Fruit fly (Drosophila melanogaster) whole organism, embryonic: ENCODE results near the gene Tpr2.
A peak's percentile ranks its signal among the peaks of the same experiment; 100 is the strongest.

Experiments
- Antp ChIP-seq: fragments of 200-800 bp; sonication (Bioruptor generic); optimal IDR thresholded peaks from 3 replicates; lab custom pipeline; 2016; ENCODE audit warnings: missing biosample characterization, missing genetic modification characterization
- CG12744 ChIP-seq: fragments of 200-800 bp; sonication (Bioruptor generic); optimal IDR thresholded peaks from 2 replicates; lab custom pipeline; 2016; ENCODE audit warnings: missing biosample characterization, missing genetic modification characterization
- CG12769 ChIP-seq: fragments of 200-800 bp; sonication (Bioruptor generic); optimal IDR thresholded peaks from 2 replicates; lab custom pipeline; 2019; ENCODE audit warnings: missing biosample characterization, mild to moderate bottlenecking, missing genetic modification characterization, moderate library complexity
- CG13894 ChIP-seq: fragments of 200-800 bp; sonication (Bioruptor generic); optimal IDR thresholded peaks from 3 replicates; lab custom pipeline; 2018; ENCODE audit warnings: missing biosample characterization, mild to moderate bottlenecking, missing genetic modification characterization, moderate library complexity
- CG14965 ChIP-seq: fragments of 200-800 bp; sonication (Bioruptor generic); optimal IDR thresholded peaks from 2 replicates; lab custom pipeline; 2016; ENCODE audit warnings: missing biosample characterization, missing genetic modification characterization, borderline replicate concordance
- CG1603 ChIP-seq: fragments of 200-800 bp; sonication (Bioruptor generic); optimal IDR thresholded peaks from 2 replicates; lab custom pipeline; 2019; ENCODE audit warnings: missing biosample characterization, mild to moderate bottlenecking, missing genetic modification characterization, moderate library complexity
- CG17802 ChIP-seq: fragments of 200-800 bp; sonication (Bioruptor generic); optimal IDR thresholded peaks from 2 replicates; lab custom pipeline; 2018; ENCODE audit warnings: missing biosample characterization, mild to moderate bottlenecking, missing genetic modification characterization, moderate library complexity
- CG17829 ChIP-seq: fragments of 200-800 bp; optimal IDR thresholded peaks from 2 replicates; lab custom pipeline; 2019; ENCODE audit warnings: missing biosample characterization, mild to moderate bottlenecking, missing genetic modification characterization, moderate library complexity
- CG18619 ChIP-seq: fragments of 200-800 bp; sonication (Bioruptor generic); optimal IDR thresholded peaks from 3 replicates; lab custom pipeline; 2017; ENCODE audit warnings: missing biosample characterization, mild to moderate bottlenecking, missing genetic modification characterization
- CG18764 ChIP-seq: fragments of 200-800 bp; sonication (Bioruptor generic); optimal IDR thresholded peaks from 3 replicates; lab custom pipeline; 2016; ENCODE audit warnings: missing biosample characterization, missing genetic modification characterization
- CG3065 ChIP-seq: fragments of 200-800 bp; sonication (Bioruptor generic); optimal IDR thresholded peaks from 2 replicates; lab custom pipeline; 2016; ENCODE audit warnings: missing biosample characterization, missing genetic modification characterization
- CG31365 ChIP-seq: fragments of 200-800 bp; sonication (Bioruptor generic); optimal IDR thresholded peaks from 2 replicates; lab custom pipeline; 2018; ENCODE audit warnings: missing biosample characterization, mild to moderate bottlenecking, missing genetic modification characterization
- CG31441 ChIP-seq: fragments of 200-800 bp; sonication (Bioruptor generic); IDR thresholded peaks from 2 replicates; pipeline ENCODE4 v1.3.6; 2022; ENCODE audit warnings: missing biosample characterization, missing genetic modification characterization
- CG6689 ChIP-seq: fragments of 200-800 bp; sonication (Bioruptor generic); IDR thresholded peaks from 2 replicates; pipeline ENCODE4 v1.3.6; 2022; ENCODE audit warnings: missing biosample characterization, missing genetic modification characterization
- CG7556 ChIP-seq: fragments of 200-800 bp; sonication (Bioruptor generic); optimal IDR thresholded peaks from 2 replicates; lab custom pipeline; 2017; ENCODE audit warnings: missing biosample characterization, mild to moderate bottlenecking, missing genetic modification characterization
- CG9797 ChIP-seq: fragments of 200-800 bp; sonication (Bioruptor generic); optimal IDR thresholded peaks from 3 replicates; lab custom pipeline; 2018; ENCODE audit warnings: missing biosample characterization, mild to moderate bottlenecking, missing genetic modification characterization
- Deaf1 ChIP-seq: fragments of 200-800 bp; optimal IDR thresholded peaks from 3 replicates; lab custom pipeline; 2019; ENCODE audit warnings: missing biosample characterization, mild to moderate bottlenecking, missing genetic modification characterization, moderate library complexity
- Dfd ChIP-seq, 2 experiments: fragments of >200 bp; optimal IDR thresholded peaks; 2 replicates each; lab custom pipeline; 2017; ENCODE audit warnings: missing biosample characterization in 2 of 2, missing genetic modification characterization in 2 of 2
- ERR ChIP-seq: fragments of 200-800 bp; sonication (Bioruptor generic); optimal IDR thresholded peaks from 2 replicates; lab custom pipeline; 2016; ENCODE audit warnings: missing biosample characterization, missing genetic modification characterization
- Fer1 ChIP-seq: fragments of 200-800 bp; sonication (Bioruptor generic); optimal IDR thresholded peaks from 2 replicates; lab custom pipeline; 2017; ENCODE audit warnings: missing biosample characterization, mild to moderate bottlenecking, missing genetic modification characterization
- Fer2 ChIP-seq: fragments of 200-800 bp; sonication (Bioruptor generic); optimal IDR thresholded peaks from 2 replicates; lab custom pipeline; 2018; ENCODE audit warnings: missing biosample characterization, mild to moderate bottlenecking, missing genetic modification characterization, moderate library complexity
- HLH4C ChIP-seq: fragments of 200-800 bp; sonication (Bioruptor generic); IDR thresholded peaks from 3 replicates; pipeline ENCODE4 v1.3.6; 2022; ENCODE audit warnings: missing biosample characterization, missing genetic modification characterization; ENCODE audit not compliant: partially characterized antibody
- Hr3 ChIP-seq: fragments of 200-800 bp; sonication (Bioruptor generic); optimal IDR thresholded peaks from 3 replicates; lab custom pipeline; 2016; ENCODE audit warnings: missing biosample characterization, missing genetic modification characterization
- Hsf ChIP-seq: fragments of 200-800 bp; sonication (Bioruptor generic); optimal IDR thresholded peaks from 3 replicates; lab custom pipeline; 2016; ENCODE audit warnings: missing biosample characterization, missing genetic modification characterization
- Mes4 ChIP-seq: fragments of 200-800 bp; sonication (Bioruptor generic); optimal IDR thresholded peaks from 2 replicates; lab custom pipeline; 2016; ENCODE audit warnings: missing biosample characterization, missing genetic modification characterization
- NC2α ChIP-seq: fragments of 200-800 bp; sonication (Bioruptor generic); optimal IDR thresholded peaks from 2 replicates; lab custom pipeline; 2016; ENCODE audit warnings: missing biosample characterization, missing genetic modification characterization
- Nf-YC ChIP-seq: fragments of 200-800 bp; optimal IDR thresholded peaks from 3 replicates; lab custom pipeline; 2019; ENCODE audit warnings: missing biosample characterization, mild to moderate bottlenecking, missing genetic modification characterization, moderate library complexity
- bab2 ChIP-seq: fragments of 200-800 bp; sonication (Bioruptor generic); optimal IDR thresholded peaks from 2 replicates; lab custom pipeline; 2016; ENCODE audit warnings: missing biosample characterization, missing genetic modification characterization
- btn ChIP-seq: fragments of 200-800 bp; sonication (Bioruptor generic); optimal IDR thresholded peaks from 2 replicates; lab custom pipeline; 2016; ENCODE audit warnings: missing biosample characterization, missing genetic modification characterization
- chm ChIP-seq: fragments of 200-800 bp; sonication (Bioruptor generic); IDR thresholded peaks from 2 replicates; pipeline ENCODE4 v1.3.6; 2022; ENCODE audit warnings: missing biosample characterization, missing genetic modification characterization
- crp ChIP-seq, 2 experiments: fragments of 200-800 bp; sonication (Bioruptor generic); optimal IDR thresholded peaks; 2 replicates in 1 of 2; 3 replicates in 1 of 2; lab custom pipeline; 2017; ENCODE audit warnings: missing biosample characterization in 2 of 2, missing genetic modification characterization in 2 of 2, mild to moderate bottlenecking in 1 of 2, moderate library complexity in 1 of 2
- da ChIP-seq: fragments of 200-800 bp; sonication (Bioruptor generic); optimal IDR thresholded peaks from 2 replicates; lab custom pipeline; 2016; ENCODE audit warnings: missing biosample characterization, missing genetic modification characterization
- danr ChIP-seq: fragments of 200-800 bp; sonication (Bioruptor generic); IDR thresholded peaks from 2 replicates; pipeline ENCODE4 v1.3.6; 2022; ENCODE audit warnings: missing biosample characterization, missing genetic modification characterization
- dmrt99B ChIP-seq: fragments of 200-800 bp; sonication (Bioruptor generic); optimal IDR thresholded peaks from 2 replicates; lab custom pipeline; 2018; ENCODE audit warnings: missing biosample characterization, mild to moderate bottlenecking, missing genetic modification characterization, moderate library complexity
- fd3F ChIP-seq: fragments of 200-800 bp; sonication (Bioruptor generic); optimal IDR thresholded peaks from 2 replicates; lab custom pipeline; 2018; ENCODE audit warnings: missing biosample characterization, mild to moderate bottlenecking, missing genetic modification characterization, moderate library complexity
- gsb ChIP-seq: fragments of 200-800 bp; sonication (Bioruptor generic); IDR thresholded peaks from 2 replicates; pipeline ENCODE4 v1.3.6; 2022; ENCODE audit warnings: missing biosample characterization, missing genetic modification characterization
- otp ChIP-seq: fragments of 200-800 bp; sonication (Bioruptor generic); IDR thresholded peaks from 3 replicates; pipeline ENCODE4, ENCODE4 v1.3.6; 2022; ENCODE audit warnings: missing biosample characterization, missing genetic modification characterization
- pan ChIP-seq, 4 experiments: fragments of >200 bp in 3 of 4; fragments of 200-800 bp in 1 of 4; sonication (Bioruptor generic) in 1 of 4; optimal IDR thresholded peaks in 3 of 4; IDR thresholded peaks in 1 of 4; 2 replicates each; pipeline versions ENCODE4 v1.3.6 to Lab custom; 2017 to 2022; ENCODE audit warnings: missing biosample characterization in 2 of 4, missing genetic modification characterization in 2 of 4, mixed read lengths in 1 of 4
- pita ChIP-seq: fragments of 200-800 bp; sonication (Bioruptor generic); optimal IDR thresholded peaks from 2 replicates; lab custom pipeline; 2017; ENCODE audit warnings: missing biosample characterization, mild to moderate bottlenecking, missing genetic modification characterization
- rib ChIP-seq: fragments of 200-800 bp; sonication (Bioruptor generic); IDR thresholded peaks from 2 replicates; pipeline ENCODE4 v1.3.6; 2022; ENCODE audit warnings: missing biosample characterization, missing genetic modification characterization
- slbo ChIP-seq: fragments of 200-800 bp; sonication (Bioruptor generic); IDR thresholded peaks from 2 replicates; pipeline ENCODE4 v1.3.6; 2022; ENCODE audit warnings: missing biosample characterization, missing genetic modification characterization
- sug ChIP-seq: fragments of 200-800 bp; optimal IDR thresholded peaks from 2 replicates; lab custom pipeline; 2019; ENCODE audit warnings: missing biosample characterization, mild to moderate bottlenecking, missing genetic modification characterization, moderate library complexity
- tgo ChIP-seq: fragments of 200-800 bp; sonication (Bioruptor generic); IDR thresholded peaks from 3 replicates; pipeline ENCODE4 v1.3.6; 2022; ENCODE audit warnings: missing biosample characterization, missing genetic modification characterization
- tio ChIP-seq: fragments of 200-800 bp; sonication (Bioruptor generic); optimal IDR thresholded peaks from 2 replicates; lab custom pipeline; 2017; ENCODE audit warnings: missing biosample characterization, missing genetic modification characterization, inconsistent platforms
- trem ChIP-seq: fragments of 200-800 bp; optimal IDR thresholded peaks from 3 replicates; lab custom pipeline; 2019; ENCODE audit warnings: missing biosample characterization, mild to moderate bottlenecking, missing genetic modification characterization, moderate library complexity
- trh ChIP-seq: fragments of 200-800 bp; sonication (Bioruptor generic); optimal IDR thresholded peaks from 2 replicates; lab custom pipeline; 2016; ENCODE audit warnings: missing biosample characterization, missing genetic modification characterization
- zf30C ChIP-seq: fragments of 200-800 bp; sonication (Bioruptor generic); optimal IDR thresholded peaks from 3 replicates; lab custom pipeline; 2018; ENCODE audit warnings: missing biosample characterization, mild to moderate bottlenecking, missing genetic modification characterization

The Tpr2 gene

dm6 chr2L:16521345-16522285 lies 30.3 kb downstream of the Tpr2 start (continued):
- TF ChIP-seq pita (no peak), Deaf1 (peak; percentile 71), CG1603 (tag; lab: Kevin White, UChicago) (peak; percentile 96), CG12769 (tag; lab: Kevin White, UChicago) (peak; percentile 91), NC2α (peak; percentile 89), CG13894 (tag; lab: Kevin White, UChicago) (peak; percentile 11), ERR (peak; percentile 31), bab2 (peak; percentile 83), CG6689 (GFP tag; lab: Robert Waterston, UW) (peak; percentile 63), CG18764 (GFP tag; lab: Kevin White, UChicago) (peak; percentile 75), chm (GFP tag; lab: Robert Waterston, UW) (peak; percentile 91), btn (GFP tag; lab: Kevin White, UChicago) (peak; percentile 82), CG14965 (GFP tag; lab: Kevin White, UChicago) (peak; percentile 82), pan (optimal IDR thresholded peaks at IDR 0.05; lab: Kevin White, UChicago) (no peak), pan (GFP tag; optimal IDR thresholded peaks at IDR 0.05 in 1 of 2, IDR thresholded peaks at IDR 0.05 in 1 of 2) (peak in 1 of 2 experiments; percentile 62), CG3065 (GFP tag; lab: Kevin White, UChicago) (peak; percentile 66), da (GFP tag; lab: Kevin White, UChicago) (peak; percentile 91), CG17802 (tag; lab: Kevin White, UChicago) (peak; percentile 64), tio (GFP tag; lab: Kevin White, UChicago) (peak; percentile 33), rib (GFP tag; lab: Robert Waterston, UW) (peak; percentile 68; the same call in 1 of the 2 replicates), CG31365 (tag; lab: Kevin White, UChicago) (peak; percentile 83), Antp (GFP tag; lab: Kevin White, UChicago) (peak; percentile 65), Hsf (peak; percentile 57), tgo (GFP tag; lab: Robert Waterston, UW) (peak; percentile 63; the same call in 2 of the 3 replicates), gsb (GFP tag; lab: Robert Waterston, UW) (peak; percentile 14; the same call in 1 of the 2 replicates), slbo (GFP tag; lab: Robert Waterston, UW) (0 out of 2 replicates have a peak, but pooled peaks have one; percentile 3), CG18619 (GFP tag; lab: Kevin White, UChicago) (peak; percentile 86), dmrt99B (tag; lab: Kevin White, UChicago) (peak; percentile 74), CG12744 (GFP tag; lab: Kevin White, UChicago) (peak; percentile 74), Dfd (GFP tag; optimal IDR thresholded peaks at IDR 0.05; lab: Kevin White, UChicago) (peak in 1 of 2 experiments; percentile 6), trem (tag; lab: Kevin White, UChicago) (peak; percentile 77), CG9797 (peak; percentile 54), otp (GFP tag; lab: Robert Waterston, UW) (peak; percentile 93), danr (peak; percentile 34; the same call in 1 of the 2 replicates), Fer2 (peak; percentile 39), sug (peak; percentile 71), Hr3 (GFP tag; lab: Kevin White, UChicago) (no peak), Mes4 (GFP tag; lab: Kevin White, UChicago) (peak; percentile 93), CG7556 (GFP tag; lab: Kevin White, UChicago) (peak; percentile 84), CG17829 (peak; percentile 71), CG31441 (GFP tag; lab: Robert Waterston, UW) (peak; percentile 83), trh (GFP tag; lab: Kevin White, UChicago) (peak; percentile 75), Fer1 (peak; percentile 87), Nf-YC (tag; lab: Kevin White, UChicago) (peak; percentile 78), HLH4C (no peak), crp (GFP tag; optimal IDR thresholded peaks at IDR 0.05; lab: Kevin White, UChicago) (peak in 1 of 2 experiments; percentile 46), fd3F (GFP tag; lab: Kevin White, UChicago) (peak; percentile 31), zf30C (GFP tag; lab: Kevin White, UChicago) (peak; percentile 19)
